Worm (Caenorhabditis elegans): ENCODE measurements around the gene gcy-21.

ce11 chrII:2644498-2644897 lies 15.0 kb upstream of the gcy-21 start, which contains the start of gene F22E5.11:
- no peak for TF ChIP-seq tab-1 (GFP tag; IDR thresholded peaks at IDR 0.05)
- TF ChIP-seq klf-2 (GFP tag; conservative IDR thresholded peaks at IDR 0.05), result no peak
- TF ChIP-seq T22C8.4 (GFP tag; IDR thresholded peaks at IDR 0.05), result no peak
- TF ChIP-seq ref-1 (GFP tag; conservative IDR thresholded peaks at IDR 0.05), result no peak
- TF ChIP-seq ztf-23 (GFP tag; IDR thresholded peaks at IDR 0.05), result no peak
- TF ChIP-seq flt-1 (GFP tag; IDR thresholded peaks at IDR 0.05), result no peak
- no peak for TF ChIP-seq cog-1 (tag; optimal IDR thresholded peaks at IDR 0.05)

All from whole organism, midembryonic.